Worm (Caenorhabditis elegans): ENCODE measurements around the gene nlp-36.

DNA sequence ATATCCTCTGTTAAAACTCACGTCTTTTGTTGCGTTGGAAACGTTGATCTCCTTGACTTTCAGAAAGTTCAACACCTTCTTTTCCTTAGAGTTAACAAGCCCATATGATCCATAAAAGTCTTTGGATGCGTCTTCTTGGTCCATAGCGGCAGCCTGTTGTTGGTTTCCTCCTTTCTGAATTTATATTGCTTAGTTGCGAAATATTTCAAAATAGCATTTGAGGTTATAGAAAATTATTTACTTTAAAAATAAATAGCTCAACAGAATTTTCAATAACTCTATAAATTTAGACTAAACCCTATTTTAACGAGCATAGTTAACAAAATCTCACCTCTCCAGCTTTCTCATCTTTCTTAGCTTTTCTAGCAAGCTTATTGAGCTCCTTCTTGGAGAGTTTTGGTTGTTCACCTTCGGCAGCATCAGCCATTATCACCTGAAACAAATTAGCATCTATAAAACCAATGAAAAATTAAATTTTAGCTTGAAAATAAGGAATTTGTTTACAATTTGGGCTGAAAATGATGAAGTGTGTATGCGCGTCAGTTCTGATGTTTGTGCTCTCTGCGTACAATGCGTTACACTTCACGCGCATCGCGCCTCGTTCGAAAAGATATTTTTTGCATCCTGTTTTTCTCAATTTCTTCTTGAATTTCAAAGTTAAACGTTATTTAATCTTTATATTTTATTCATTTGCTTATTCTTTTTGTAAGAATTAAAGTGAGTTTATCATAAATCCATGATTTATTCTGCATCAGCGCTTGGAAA, 2.4 kb downstream of the nlp-36 start, which contains the start of the genes dars-1 and ctr-9:
- TF ChIP-seq unc-39 (tag; optimal IDR thresholded peaks at IDR 0.05), result no peak
- no peak for TF ChIP-seq elt-3 (tag; optimal IDR thresholded peaks at IDR 0.05)
- TF ChIP-seq skn-1 (tag; optimal IDR thresholded peaks at IDR 0.05), result no peak
- TF ChIP-seq snpc-4 (tag; optimal IDR thresholded peaks at IDR 0.05), result no peak
- TF ChIP-seq ZK546.5 (tag; optimal IDR thresholded peaks at IDR 0.05), result no peak
- no peak for TF ChIP-seq nhr-25 (tag; optimal IDR thresholded peaks at IDR 0.05)
- TF ChIP-seq nhr-6 (tag; optimal IDR thresholded peaks at IDR 0.05), result no peak
- no peak for TF ChIP-seq ztf-11 (tag; optimal IDR thresholded peaks at IDR 0.05)
